Fruit fly (Drosophila melanogaster) whole organism, embryonic: ENCODE data around the gene cnc.

Experiments used
- Atf6 ChIP-seq: fragments of 200-800 bp; sonication (Bioruptor generic); IDR thresholded peaks from 2 replicates; pipeline ENCODE4 v1.3.6; 2022; ENCODE audit warnings: missing biosample characterization, missing genetic modification characterization
- CG10979 ChIP-seq: fragments of 200-800 bp; sonication (Bioruptor generic); optimal IDR thresholded peaks from 2 replicates; lab custom pipeline; 2018; ENCODE audit warnings: missing biosample characterization, mild to moderate bottlenecking, missing genetic modification characterization, moderate library complexity
- CG12236 ChIP-seq: fragments of 200-800 bp; sonication (Bioruptor generic); optimal IDR thresholded peaks from 2 replicates; lab custom pipeline; 2016; ENCODE audit warnings: missing biosample characterization, missing genetic modification characterization
- CG14965 ChIP-seq: fragments of 200-800 bp; sonication (Bioruptor generic); optimal IDR thresholded peaks from 2 replicates; lab custom pipeline; 2016; ENCODE audit warnings: missing biosample characterization, missing genetic modification characterization, borderline replicate concordance
- CG1529 ChIP-seq: fragments of 200-800 bp; sonication (Bioruptor generic); optimal IDR thresholded peaks from 3 replicates; lab custom pipeline; 2018; ENCODE audit warnings: missing biosample characterization, missing genetic modification characterization
- CG15696 ChIP-seq: fragments of 200-800 bp; sonication (Bioruptor generic); optimal IDR thresholded peaks from 2 replicates; lab custom pipeline; 2019; ENCODE audit warnings: missing biosample characterization, mild to moderate bottlenecking, missing genetic modification characterization, moderate library complexity
- CG16779 ChIP-seq: fragments of 200-800 bp; sonication (Bioruptor generic); IDR thresholded peaks from 2 replicates; pipeline ENCODE4 v1.3.6; 2022; ENCODE audit warnings: missing biosample characterization, missing genetic modification characterization
- CG18262 ChIP-seq: fragments of 200-800 bp; optimal IDR thresholded peaks from 3 replicates; lab custom pipeline; 2019; ENCODE audit warnings: missing biosample characterization, mild to moderate bottlenecking, missing genetic modification characterization, moderate library complexity
- CG18764 ChIP-seq: fragments of 200-800 bp; sonication (Bioruptor generic); optimal IDR thresholded peaks from 3 replicates; lab custom pipeline; 2016; ENCODE audit warnings: missing biosample characterization, missing genetic modification characterization
- CG2129 ChIP-seq: fragments of 200-800 bp; sonication (Bioruptor generic); IDR thresholded peaks from 2 replicates; pipeline ENCODE4 v1.3.6; 2022; ENCODE audit warnings: missing biosample characterization, missing genetic modification characterization; ENCODE audit not compliant: partially characterized antibody
- CG31224 ChIP-seq: fragments of 200-800 bp; sonication (Bioruptor generic); IDR thresholded peaks from 2 replicates; pipeline ENCODE4 v1.3.6; 2022; ENCODE audit warnings: missing biosample characterization, missing genetic modification characterization
- CG32767 ChIP-seq: fragments of 200-800 bp; sonication (Bioruptor generic); IDR thresholded peaks from 2 replicates; pipeline ENCODE4 v1.3.6; 2022; ENCODE audit warnings: missing biosample characterization, missing genetic modification characterization
- CG34422 ChIP-seq: fragments of 200-800 bp; sonication (Bioruptor generic); IDR thresholded peaks from 3 replicates; pipeline ENCODE4 v1.3.6; 2022; ENCODE audit warnings: missing biosample characterization, missing genetic modification characterization
- CG4328 ChIP-seq: fragments of 200-800 bp; sonication (Bioruptor generic); optimal IDR thresholded peaks from 3 replicates; lab custom pipeline; 2017; ENCODE audit warnings: missing biosample characterization, missing genetic modification reagents, missing genetic modification characterization
- CG4854 ChIP-seq: fragments of 200-800 bp; sonication (Bioruptor generic); optimal IDR thresholded peaks from 2 replicates; lab custom pipeline; 2016; ENCODE audit warnings: missing biosample characterization, missing genetic modification characterization, inconsistent platforms
- CG6683 ChIP-seq: fragments of 200-800 bp; sonication (Bioruptor generic); optimal IDR thresholded peaks from 2 replicates; lab custom pipeline; 2017; ENCODE audit warnings: missing biosample characterization, mild to moderate bottlenecking, missing genetic modification characterization, missing genetic modification reagents
- CG6854 ChIP-seq: fragments of 200-800 bp; sonication (Bioruptor generic); optimal IDR thresholded peaks from 3 replicates; lab custom pipeline; 2017; ENCODE audit warnings: missing biosample characterization, mild to moderate bottlenecking, missing genetic modification characterization
- CG7839 ChIP-seq: fragments of 200-800 bp; sonication (Bioruptor generic); optimal IDR thresholded peaks from 3 replicates; lab custom pipeline; 2018; ENCODE audit warnings: missing biosample characterization, mild to moderate bottlenecking, missing genetic modification characterization, moderate library complexity
- CG9437 ChIP-seq: fragments of 200-800 bp; sonication (Bioruptor generic); optimal IDR thresholded peaks from 2 replicates; lab custom pipeline; 2018; ENCODE audit warnings: missing biosample characterization, mild to moderate bottlenecking, missing genetic modification characterization
- CG9817 ChIP-seq: fragments of 200-800 bp; sonication (Bioruptor generic); optimal IDR thresholded peaks from 2 replicates; lab custom pipeline; 2018; ENCODE audit warnings: missing biosample characterization, mild to moderate bottlenecking, missing genetic modification characterization, moderate library complexity
- D19A ChIP-seq: fragments of 200-800 bp; optimal IDR thresholded peaks from 3 replicates; lab custom pipeline; 2019; ENCODE audit warnings: missing biosample characterization, mild to moderate bottlenecking, missing genetic modification characterization, moderate library complexity
- D19B ChIP-seq: fragments of 200-800 bp; sonication (Bioruptor generic); optimal IDR thresholded peaks from 2 replicates; lab custom pipeline; 2017; ENCODE audit warnings: missing biosample characterization, mild to moderate bottlenecking, missing genetic modification characterization
- Dek ChIP-seq: fragments of 200-800 bp; sonication (Bioruptor generic); optimal IDR thresholded peaks from 3 replicates; lab custom pipeline; 2019; ENCODE audit warnings: missing biosample characterization, mild to moderate bottlenecking, missing genetic modification characterization, moderate library complexity
- Eip74EF ChIP-seq, 2 experiments: fragments of 200-800 bp in 1 of 2; fragments of >200 bp in 1 of 2; sonication (Bioruptor generic) in 1 of 2; optimal IDR thresholded peaks; 2 replicates each; lab custom pipeline; 2017 to 2019; ENCODE audit warnings: missing biosample characterization in 2 of 2, missing genetic modification characterization in 2 of 2, mild to moderate bottlenecking in 1 of 2, moderate library complexity in 1 of 2
- Fer2 ChIP-seq: fragments of 200-800 bp; sonication (Bioruptor generic); optimal IDR thresholded peaks from 2 replicates; lab custom pipeline; 2018; ENCODE audit warnings: missing biosample characterization, mild to moderate bottlenecking, missing genetic modification characterization, moderate library complexity
- H15 ChIP-seq: fragments of 200-800 bp; sonication (Bioruptor generic); IDR thresholded peaks from 3 replicates; pipeline ENCODE4 v1.3.6; 2022; ENCODE audit warnings: missing biosample characterization, missing genetic modification characterization
- Hand ChIP-seq: fragments of 200-800 bp; sonication (Bioruptor generic); optimal IDR thresholded peaks from 2 replicates; lab custom pipeline; 2017; ENCODE audit warnings: mild to moderate bottlenecking, missing biosample characterization, missing genetic modification reagents, missing genetic modification characterization
- Taf1 ChIP-seq: fragments of 200-800 bp; sonication (Bioruptor generic); IDR thresholded peaks from 2 replicates; pipeline ENCODE4 v1.3.6; 2022; ENCODE audit warnings: missing biosample characterization, missing genetic modification characterization
- Tbp ChIP-seq: fragments of >200 bp; optimal IDR thresholded peaks from 2 replicates; lab custom pipeline; 2018; ENCODE audit warnings: missing biosample characterization, missing genetic modification characterization
- YL-1 ChIP-seq: fragments of 200-800 bp; sonication (Bioruptor generic); optimal IDR thresholded peaks from 3 replicates; lab custom pipeline; 2017; ENCODE audit warnings: missing biosample characterization, mild to moderate bottlenecking, missing genetic modification characterization
- ab ChIP-seq: fragments of 200-800 bp; sonication (Bioruptor generic); optimal IDR thresholded peaks from 2 replicates; lab custom pipeline; 2016; ENCODE audit warnings: missing biosample characterization, missing genetic modification characterization
- aop ChIP-seq: fragments of 200-800 bp; sonication (Bioruptor generic); IDR thresholded peaks from 2 replicates; pipeline ENCODE4 v1.3.6; 2022; ENCODE audit warnings: missing biosample characterization, missing genetic modification characterization
- dan ChIP-seq: fragments of 200-800 bp; sonication (Bioruptor generic); IDR thresholded peaks from 2 replicates; pipeline ENCODE4 v1.3.6; 2022; ENCODE audit warnings: missing biosample characterization, missing genetic modification characterization
- dati ChIP-seq: fragments of 200-800 bp; sonication (Bioruptor generic); IDR thresholded peaks from 2 replicates; pipeline ENCODE4 v1.3.6; 2022; ENCODE audit warnings: missing biosample characterization, missing genetic modification characterization
- dmrt99B ChIP-seq: fragments of 200-800 bp; sonication (Bioruptor generic); optimal IDR thresholded peaks from 2 replicates; lab custom pipeline; 2018; ENCODE audit warnings: missing biosample characterization, mild to moderate bottlenecking, missing genetic modification characterization, moderate library complexity
- ftz-f1 ChIP-seq: fragments of 200-800 bp; sonication (Bioruptor generic); optimal IDR thresholded peaks from 2 replicates; lab custom pipeline; 2016; ENCODE audit warnings: missing biosample characterization, missing genetic modification characterization
- grau ChIP-seq: fragments of 200-800 bp; optimal IDR thresholded peaks from 3 replicates; lab custom pipeline; 2019; ENCODE audit warnings: missing biosample characterization, mild to moderate bottlenecking, missing genetic modification characterization, moderate library complexity
- gsb-n ChIP-seq: fragments of 200-800 bp; sonication (Bioruptor generic); optimal IDR thresholded peaks from 3 replicates; lab custom pipeline; 2018; ENCODE audit warnings: missing biosample characterization, mild to moderate bottlenecking, missing genetic modification characterization
- inv ChIP-seq: fragments of 200-800 bp; sonication (Bioruptor generic); IDR thresholded peaks from 2 replicates; pipeline ENCODE4 v1.3.6; 2022; ENCODE audit warnings: missing biosample characterization, missing genetic modification characterization; ENCODE audit not compliant: partially characterized antibody
- ken ChIP-seq: fragments of 200-800 bp; sonication (Bioruptor generic); IDR thresholded peaks from 3 replicates; pipeline ENCODE4 v1.3.6; 2022; ENCODE audit warnings: missing biosample characterization, missing genetic modification characterization
- lbe ChIP-seq: fragments of 200-800 bp; sonication (Bioruptor generic); optimal IDR thresholded peaks from 2 replicates; lab custom pipeline; 2016; ENCODE audit warnings: missing biosample characterization, mild to moderate bottlenecking, missing genetic modification characterization
- lov ChIP-seq, 2 experiments: fragments of 200-800 bp in 1 of 2; fragments of >200 bp in 1 of 2; sonication (Bioruptor generic) in 1 of 2; IDR thresholded peaks in 1 of 2; optimal IDR thresholded peaks in 1 of 2; 2 replicates in 1 of 2; 3 replicates in 1 of 2; pipeline versions ENCODE4 v1.3.6 to Lab custom; 2017 to 2022; ENCODE audit warnings: missing biosample characterization in 1 of 2, missing genetic modification characterization in 1 of 2
- nau ChIP-seq: fragments of 200-800 bp; sonication (Bioruptor generic); optimal IDR thresholded peaks from 3 replicates; lab custom pipeline; 2017; ENCODE audit warnings: missing biosample characterization, mild to moderate bottlenecking, missing genetic modification characterization, missing genetic modification reagents
- org-1 ChIP-seq: fragments of 200-800 bp; sonication (Bioruptor generic); optimal IDR thresholded peaks from 2 replicates; lab custom pipeline; 2017; ENCODE audit warnings: missing biosample characterization, missing genetic modification characterization
- p53 ChIP-seq: fragments of 200-800 bp; sonication (Bioruptor generic); optimal IDR thresholded peaks from 2 replicates; lab custom pipeline; 2016; ENCODE audit warnings: missing biosample characterization, missing genetic modification characterization
- phol ChIP-seq: fragments of 200-800 bp; sonication (Bioruptor generic); optimal IDR thresholded peaks from 3 replicates; lab custom pipeline; 2018; ENCODE audit warnings: missing biosample characterization, mild to moderate bottlenecking, missing genetic modification characterization, moderate library complexity
- pita ChIP-seq: fragments of 200-800 bp; sonication (Bioruptor generic); optimal IDR thresholded peaks from 2 replicates; lab custom pipeline; 2017; ENCODE audit warnings: missing biosample characterization, mild to moderate bottlenecking, missing genetic modification characterization
- sqz ChIP-seq: fragments of 200-800 bp; sonication (Bioruptor generic); optimal IDR thresholded peaks from 3 replicates; lab custom pipeline; 2018; ENCODE audit warnings: missing biosample characterization, mild to moderate bottlenecking, missing genetic modification characterization
- unpg ChIP-seq: fragments of 200-800 bp; sonication (Bioruptor generic); optimal IDR thresholded peaks from 3 replicates; lab custom pipeline; 2018; ENCODE audit warnings: missing biosample characterization, mild to moderate bottlenecking, missing genetic modification characterization, moderate library complexity
- vnd ChIP-seq: fragments of 200-800 bp; sonication (Bioruptor generic); IDR thresholded peaks from 3 replicates; pipeline ENCODE4 v1.3.6; 2022; ENCODE audit warnings: missing biosample characterization, missing genetic modification characterization; ENCODE audit not compliant: partially characterized antibody

Gene cnc

dm6 chr3R:23157664-23158151 is 68.8 kb downstream of the cnc start, which contains the start of gene unk (continued):
- TF ChIP-seq Atf6 (GFP tag; lab: Robert Waterston, UW) = no peak
- TF ChIP-seq nau = no peak
- no peak for TF ChIP-seq Dek (tag; lab: Kevin White, UChicago)
- no peak for TF ChIP-seq CG7839 (tag; lab: Kevin White, UChicago)
- TF ChIP-seq CG14965 = no peak
- no peak for TF ChIP-seq CG1529 (GFP tag; lab: Kevin White, UChicago)
- TF ChIP-seq ftz-f1 (GFP tag; lab: Kevin White, UChicago) = no peak
- TF ChIP-seq CG9437 (GFP tag; lab: Kevin White, UChicago) = no peak
- no peak for TF ChIP-seq D19A (tag; lab: Kevin White, UChicago)
- TF ChIP-seq Fer2 = no peak
- peak; percentile 98 for TF ChIP-seq inv (GFP tag; lab: Robert Waterston, UW)
- no peak for TF ChIP-seq dati (GFP tag; lab: Robert Waterston, UW)
- TF ChIP-seq dan (GFP tag; lab: Robert Waterston, UW) = no peak
- TF ChIP-seq CG34422 (GFP tag; lab: Robert Waterston, UW) = peak; percentile 37; the same call in 2 of the 3 replicates
- TF ChIP-seq Taf1 (GFP tag; lab: Robert Waterston, UW) = no peak
- TF ChIP-seq CG31224 = no peak
- peak; percentile 94 for TF ChIP-seq CG2129
- no peak for TF ChIP-seq ab (GFP tag; lab: Kevin White, UChicago)
- TF ChIP-seq Hand (GFP tag; lab: Kevin White, UChicago) = no peak
- TF ChIP-seq lov (optimal IDR thresholded peaks at IDR 0.05; lab: Kevin White, UChicago) = no peak
- TF ChIP-seq lov (GFP tag; IDR thresholded peaks at IDR 0.05; lab: Robert Waterston, UW) = no peak
- no peak for TF ChIP-seq CG18764 (GFP tag; lab: Kevin White, UChicago)
- TF ChIP-seq Tbp (GFP tag; lab: Kevin White, UChicago) = no peak
- TF ChIP-seq ken (GFP tag; lab: Robert Waterston, UW) = 0 out of 3 replicates have a peak, but pooled peaks have one; percentile 29
- TF ChIP-seq phol = peak; percentile 98
- no peak for TF ChIP-seq Eip74EF (GFP tag; optimal IDR thresholded peaks at IDR 0.05; lab: Kevin White, UChicago)
- no peak for TF ChIP-seq gsb-n (tag; lab: Kevin White, UChicago)
- TF ChIP-seq CG6854 (GFP tag; lab: Kevin White, UChicago) = no peak
- TF ChIP-seq CG6683 (GFP tag; lab: Kevin White, UChicago) = no peak
- TF ChIP-seq aop (GFP tag; lab: Robert Waterston, UW) = no peak
- TF ChIP-seq lbe = peak; percentile 50
- peak; percentile 82 for TF ChIP-seq pita (GFP tag; lab: Kevin White, UChicago)
- TF ChIP-seq CG12236 (GFP tag; lab: Kevin White, UChicago) = no peak
- no peak for TF ChIP-seq unpg (GFP tag; lab: Kevin White, UChicago)
- no peak for TF ChIP-seq CG10979
- no peak for TF ChIP-seq CG4854
- TF ChIP-seq vnd (GFP tag; lab: Robert Waterston, UW) = peak; percentile 96
- no peak for TF ChIP-seq CG15696 (tag; lab: Kevin White, UChicago)
- no peak for TF ChIP-seq CG9817 (tag; lab: Kevin White, UChicago)
- no peak for TF ChIP-seq CG16779
- TF ChIP-seq org-1 (GFP tag; lab: Kevin White, UChicago) = no peak
- no peak for TF ChIP-seq H15 (GFP tag; lab: Robert Waterston, UW)
- TF ChIP-seq CG32767 = no peak
- TF ChIP-seq D19B (GFP tag; lab: Kevin White, UChicago) = no peak
- no peak for TF ChIP-seq YL-1
- no peak for TF ChIP-seq CG18262 (tag; lab: Kevin White, UChicago)
- TF ChIP-seq grau (tag; lab: Kevin White, UChicago) = peak; percentile 14
- TF ChIP-seq sqz = no peak
- no peak for TF ChIP-seq CG4328 (GFP tag; lab: Kevin White, UChicago)
- no peak for TF ChIP-seq dmrt99B (tag; lab: Kevin White, UChicago)
- TF ChIP-seq p53 (GFP tag; lab: Kevin White, UChicago) = no peak
